Worm (Caenorhabditis elegans) whole organism, mixed stage, embryonic: ENCODE measurements around the gene nhr-211.

Source experiments
- ceh-39 ChIP-seq: fragments of 150-350 bp; optimal IDR thresholded peaks from 2 replicates; lab custom pipeline; 2014; ENCODE audit warnings: missing biosample characterization, missing genetic modification characterization
- ces-1 ChIP-seq: fragments of 150-350 bp; optimal IDR thresholded peaks from 2 replicates; lab custom pipeline; 2014; ENCODE audit warnings: missing biosample characterization, missing genetic modification reagents, missing genetic modification characterization
- cnd-1 ChIP-seq: fragments of 200-800 bp; sonication (Bioruptor generic); optimal IDR thresholded peaks from 2 replicates; lab custom pipeline; 2018; ENCODE audit warnings: mild to moderate bottlenecking, missing genetic modification characterization, missing compliant biosample characterization
- lin-13 ChIP-seq: fragments of 150-350 bp; optimal IDR thresholded peaks from 2 replicates; lab custom pipeline; 2014; ENCODE audit warnings: missing biosample characterization, missing genetic modification characterization
- lsy-2 ChIP-seq: fragments of 150-350 bp; optimal IDR thresholded peaks from 2 replicates; lab custom pipeline; 2014; ENCODE audit warnings: missing biosample characterization, missing genetic modification characterization
- mep-1 ChIP-seq: fragments of 150-350 bp; optimal IDR thresholded peaks from 2 replicates; lab custom pipeline; 2017; ENCODE audit warnings: missing biosample characterization, missing genetic modification reagents, missing genetic modification characterization, inconsistent platforms
- mls-2 ChIP-seq: sonication (generic microtip); optimal IDR thresholded peaks from 2 replicates; lab custom pipeline; 2016; ENCODE audit warnings: mild to moderate bottlenecking, missing genetic modification characterization, moderate library complexity, missing compliant biosample characterization
- nhr-28 ChIP-seq: fragments of 150-350 bp; optimal IDR thresholded peaks from 2 replicates; lab custom pipeline; 2014; ENCODE audit warnings: missing biosample characterization, missing genetic modification characterization
- nhr-76 ChIP-seq: sonication (generic microtip); optimal IDR thresholded peaks from 2 replicates; lab custom pipeline; 2017; ENCODE audit warnings: missing biosample characterization, missing genetic modification characterization
- pha-4 ChIP-seq: fragments of 150-350 bp; optimal IDR thresholded peaks from 2 replicates; lab custom pipeline; 2018; ENCODE audit warnings: missing biosample characterization, missing genetic modification reagents, missing genetic modification characterization
- snpc-4 ChIP-seq: fragments of 150-350 bp; optimal IDR thresholded peaks from 2 replicates; lab custom pipeline; 2014; ENCODE audit warnings: missing biosample characterization, missing genetic modification characterization
- unc-39 ChIP-seq: fragments of 150-350 bp; optimal IDR thresholded peaks from 2 replicates; lab custom pipeline; 2014; ENCODE audit warnings: missing biosample characterization, missing genetic modification characterization
- unc-62 ChIP-seq: fragments of 150-350 bp; optimal IDR thresholded peaks from 2 replicates; lab custom pipeline; 2014; ENCODE audit warnings: missing biosample characterization, missing genetic modification reagents, missing genetic modification characterization

ce11 chrV:503728-504127 is 16.9 kb downstream of the nhr-211 start, which contains the start of gene srlf-35:
- TF ChIP-seq nhr-76 (tag; lab: Kevin White, UChicago) (no peak), nhr-28 (no peak), snpc-4 (tag; lab: Kevin White, UChicago) (no peak), unc-39 (tag; lab: Kevin White, UChicago) (no peak), ces-1 (no peak), lin-13 (tag; lab: Kevin White, UChicago) (no peak), pha-4 (tag; lab: Kevin White, UChicago) (no peak), mep-1 (tag; lab: Kevin White, UChicago) (no peak), unc-62 (GFP tag; lab: Kevin White, UChicago) (no peak), ceh-39 (tag; lab: Kevin White, UChicago) (no peak), mls-2 (tag; lab: Kevin White, UChicago) (no peak), cnd-1 (tag; lab: Kevin White, UChicago) (no peak), lsy-2 (no peak)
